Comparison of ENCODE assay signal across 5 fruit fly cellular contexts in the genomic region with DNA sequence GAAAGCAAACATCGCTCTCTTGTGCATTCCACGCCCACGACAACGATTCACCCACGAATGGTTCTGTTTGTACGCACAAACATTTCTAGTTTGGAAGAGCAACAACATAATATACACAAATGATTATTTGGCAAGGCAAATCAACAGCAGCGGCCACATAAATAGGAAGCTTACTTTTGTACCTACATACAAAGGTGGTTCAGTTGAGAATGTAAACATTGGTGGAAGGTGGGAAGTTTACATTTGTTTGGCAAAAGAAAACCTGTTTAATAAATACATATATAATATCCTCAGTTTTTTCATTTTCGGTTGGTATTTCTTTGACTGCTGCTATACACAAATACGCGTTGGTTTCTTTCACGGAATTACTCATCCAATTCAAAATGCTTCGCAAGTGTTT.
TF ChIP-seq lines count a peak whose summit lies in the region.

No protein-coding gene starts in this region.

- peak; percentile 54 for TF ChIP-seq CTCF in whole organism, embryonic (GFP tag; optimal IDR thresholded peaks at IDR 0.05; lab: Kevin White, UChicago)

TF ChIP-seq in whole organism, adult, 20 proteins besides CTCF, POLR2A, EP300 and RAD21 (continues in another document):
- no peak for TF ChIP-seq ovo (GFP tag; optimal IDR thresholded peaks at IDR 0.05; lab: Kevin White, UChicago)
- peak; percentile 52 for TF ChIP-seq CG7101 (tag; optimal IDR thresholded peaks at IDR 0.05; lab: Kevin White, UChicago)
- TF ChIP-seq cic (GFP tag; optimal IDR thresholded peaks at IDR 0.05; lab: Kevin White, UChicago) = no peak
- TF ChIP-seq tj (GFP tag; optimal IDR thresholded peaks at IDR 0.05; lab: Kevin White, UChicago) = no peak
- no peak for TF ChIP-seq Crg-1 (GFP tag; optimal IDR thresholded peaks at IDR 0.05; lab: Kevin White, UChicago)
- TF ChIP-seq pad (GFP tag; optimal IDR thresholded peaks at IDR 0.05; lab: Kevin White, UChicago) = no peak
- no peak for TF ChIP-seq CG1620 (GFP tag; optimal IDR thresholded peaks at IDR 0.05; lab: Kevin White, UChicago)
- no peak for TF ChIP-seq CG33017 (tag; optimal IDR thresholded peaks at IDR 0.05; lab: Kevin White, UChicago)
- no peak for TF ChIP-seq Hr96 (GFP tag; optimal IDR thresholded peaks at IDR 0.05; lab: Kevin White, UChicago)
- peak; percentile 53 for TF ChIP-seq CG14711 (tag; optimal IDR thresholded peaks at IDR 0.05; lab: Kevin White, UChicago)
- no peak for TF ChIP-seq CG7045 (GFP tag; optimal IDR thresholded peaks at IDR 0.05; lab: Kevin White, UChicago)
- TF ChIP-seq toe (GFP tag; optimal IDR thresholded peaks at IDR 0.05; lab: Kevin White, UChicago) = no peak
- TF ChIP-seq CG12768 (GFP tag; optimal IDR thresholded peaks at IDR 0.05; lab: Kevin White, UChicago) = no peak
- no peak for TF ChIP-seq CG5204 (GFP tag; optimal IDR thresholded peaks at IDR 0.05; lab: Kevin White, UChicago)
- TF ChIP-seq cnc (optimal IDR thresholded peaks at IDR 0.05; lab: Kevin White, UChicago) = no peak
- TF ChIP-seq bab1 (GFP tag; optimal IDR thresholded peaks at IDR 0.05; lab: Kevin White, UChicago) = peak; percentile 76
- no peak for TF ChIP-seq Clk (GFP tag; optimal IDR thresholded peaks at IDR 0.05; lab: Kevin White, UChicago)
- peak; percentile 79 for TF ChIP-seq kay (GFP tag; lab: Kevin White, UChicago; ENCODE audit: borderline replicate concordance)

TF ChIP-seq in whole organism, embryonic, 481 proteins besides CTCF, POLR2A, EP300 and RAD21 (continues in another document):
- peak; percentile 69 for TF ChIP-seq CG5180 (GFP tag; optimal IDR thresholded peaks at IDR 0.05; lab: Kevin White, UChicago)
- no peak for TF ChIP-seq Lpt (GFP tag; optimal IDR thresholded peaks at IDR 0.05; lab: Kevin White, UChicago)
- TF ChIP-seq H2.0 (GFP tag; IDR thresholded peaks at IDR 0.05; lab: Robert Waterston, UW) = no peak
- peak; percentile 49 for TF ChIP-seq CG4282 (GFP tag; optimal IDR thresholded peaks at IDR 0.05; lab: Kevin White, UChicago)
- peak; percentile 70 for TF ChIP-seq CG10462 (GFP tag; optimal IDR thresholded peaks at IDR 0.05; lab: Kevin White, UChicago)
- TF ChIP-seq Nf-YC (tag; optimal IDR thresholded peaks at IDR 0.05; lab: Kevin White, UChicago) = peak; percentile 27
- TF ChIP-seq CG4360 (GFP tag; IDR thresholded peaks at IDR 0.05; lab: Robert Waterston, UW) = no peak
- no peak for TF ChIP-seq ttk (GFP tag; IDR thresholded peaks at IDR 0.05; lab: Robert Waterston, UW)
- peak; percentile 95 for TF ChIP-seq Ets65A (GFP tag; lab: Kevin White, UChicago)
- no peak for TF ChIP-seq CG11085 (GFP tag; IDR thresholded peaks at IDR 0.05; lab: Robert Waterston, UW)
- TF ChIP-seq Fer3 (tag; optimal IDR thresholded peaks at IDR 0.05; lab: Kevin White, UChicago) = peak; percentile 92
- TF ChIP-seq CG10543 (GFP tag; optimal IDR thresholded peaks at IDR 0.05; lab: Kevin White, UChicago) = peak; percentile 42
- TF ChIP-seq Atf3 (GFP tag; optimal IDR thresholded peaks at IDR 0.05; lab: Kevin White, UChicago) = peak; percentile 59
- TF ChIP-seq CG12155 (GFP tag; optimal IDR thresholded peaks at IDR 0.05; lab: Kevin White, UChicago) = peak; percentile 77
- peak; percentile 79 for TF ChIP-seq D19B (GFP tag; optimal IDR thresholded peaks at IDR 0.05; lab: Kevin White, UChicago)
- TF ChIP-seq tap (tag; optimal IDR thresholded peaks at IDR 0.05; lab: Kevin White, UChicago) = peak; percentile 92
- no peak for TF ChIP-seq ham (GFP tag; IDR thresholded peaks at IDR 0.05; lab: Robert Waterston, UW)
- peak; percentile 93 for TF ChIP-seq CG15269 (tag; optimal IDR thresholded peaks at IDR 0.05; lab: Kevin White, UChicago)

TF ChIP-seq in whole organism, prepupa, 60 proteins besides CTCF, POLR2A, EP300 and RAD21 (continues in another document):
- peak; percentile 41 for TF ChIP-seq CG10669 (GFP tag; optimal IDR thresholded peaks at IDR 0.05; lab: Kevin White, UChicago)
- peak; percentile 38 for TF ChIP-seq cyc (GFP tag; optimal IDR thresholded peaks at IDR 0.05; lab: Kevin White, UChicago)
- peak; percentile 41 for TF ChIP-seq Eip75B (GFP tag; optimal IDR thresholded peaks at IDR 0.05; lab: Kevin White, UChicago)
- TF ChIP-seq CG6854 (GFP tag; optimal IDR thresholded peaks at IDR 0.05; lab: Kevin White, UChicago) = no peak
- no peak for TF ChIP-seq CG8119 (GFP tag; IDR thresholded peaks at IDR 0.05; lab: Robert Waterston, UW)
- peak; percentile 82 for TF ChIP-seq Eip78C (GFP tag; lab: Kevin White, UChicago)
- TF ChIP-seq Smox (GFP tag; optimal IDR thresholded peaks at IDR 0.05; lab: Kevin White, UChicago) = no peak
- peak; percentile 48 for TF ChIP-seq Sox102F (GFP tag; optimal IDR thresholded peaks at IDR 0.05; lab: Kevin White, UChicago)
- peak; percentile 78 for TF ChIP-seq CG32006 (GFP tag; optimal IDR thresholded peaks at IDR 0.05; lab: Kevin White, UChicago)
- TF ChIP-seq OdsH (GFP tag; optimal IDR thresholded peaks at IDR 0.05; lab: Kevin White, UChicago) = peak; percentile 73
- TF ChIP-seq Sox14 (GFP tag; optimal IDR thresholded peaks at IDR 0.05; lab: Kevin White, UChicago) = peak; percentile 59
- TF ChIP-seq ss (GFP tag; optimal IDR thresholded peaks at IDR 0.05; lab: Kevin White, UChicago) = no peak
- TF ChIP-seq svp (GFP tag; lab: Kevin White, UChicago) = peak; percentile 73
- no peak for TF ChIP-seq CG6808 (GFP tag; optimal IDR thresholded peaks at IDR 0.05; lab: Kevin White, UChicago)
- peak; percentile 64 for TF ChIP-seq esn (GFP tag; optimal IDR thresholded peaks at IDR 0.05; lab: Kevin White, UChicago)
- TF ChIP-seq fd59A (GFP tag; optimal IDR thresholded peaks at IDR 0.05; lab: Kevin White, UChicago) = no peak
- no peak for TF ChIP-seq CG15336 (GFP tag; IDR thresholded peaks at IDR 0.05; lab: Robert Waterston, UW)
- peak; percentile 51 for TF ChIP-seq CG10631 (GFP tag; optimal IDR thresholded peaks at IDR 0.05; lab: Kevin White, UChicago)
- peak; percentile 80 for TF ChIP-seq CG6276 (GFP tag; optimal IDR thresholded peaks at IDR 0.05; lab: Kevin White, UChicago)

TF ChIP-seq in whole organism, pupa, 21 proteins besides CTCF, POLR2A, EP300 and RAD21:
- TF ChIP-seq EcR (GFP tag; optimal IDR thresholded peaks at IDR 0.05; lab: Kevin White, UChicago) (no peak), CG8159 (tag; optimal IDR thresholded peaks at IDR 0.05; lab: Kevin White, UChicago) (peak; percentile 33), CG9948 (tag; optimal IDR thresholded peaks at IDR 0.05; lab: Kevin White, UChicago) (peak; percentile 30), CG10348 (GFP tag; IDR thresholded peaks at IDR 0.05; lab: Robert Waterston, UW) (no peak), CG17806 (tag; optimal IDR thresholded peaks at IDR 0.05; lab: Kevin White, UChicago) (peak; percentile 38), CG12605 (GFP tag; IDR thresholded peaks at IDR 0.05; lab: Robert Waterston, UW) (no peak), CG8301 (tag; optimal IDR thresholded peaks at IDR 0.05; lab: Kevin White, UChicago) (peak; percentile 71), Pif1B (GFP tag; optimal IDR thresholded peaks at IDR 0.05; lab: Kevin White, UChicago) (peak; percentile 37), Ets98B (GFP tag; IDR thresholded peaks at IDR 0.05; lab: Robert Waterston, UW) (no peak), Snoo (tag; optimal IDR thresholded peaks at IDR 0.05; lab: Kevin White, UChicago) (peak; percentile 27), gl (tag; optimal IDR thresholded peaks at IDR 0.05; lab: Kevin White, UChicago) (no peak), D1 (tag; optimal IDR thresholded peaks at IDR 0.05; lab: Kevin White, UChicago) (no peak), CG13204 (GFP tag; optimal IDR thresholded peaks at IDR 0.05; lab: Kevin White, UChicago) (no peak), CG15710 (tag; optimal IDR thresholded peaks at IDR 0.05; lab: Kevin White, UChicago) (peak; percentile 12), CG14655 (GFP tag; optimal IDR thresholded peaks at IDR 0.05; lab: Kevin White, UChicago) (peak; percentile 67), CG32121 (GFP tag; IDR thresholded peaks at IDR 0.05; lab: Robert Waterston, UW) (no peak), Pif1A (GFP tag; optimal IDR thresholded peaks at IDR 0.05; lab: Kevin White, UChicago) (no peak), CG34367 (tag; optimal IDR thresholded peaks at IDR 0.05; lab: Kevin White, UChicago) (peak; percentile 7), fd96Ca (GFP tag; IDR thresholded peaks at IDR 0.05; lab: Robert Waterston, UW) (no peak), CG4496 (GFP tag; IDR thresholded peaks at IDR 0.05; lab: Robert Waterston, UW) (no peak), rn (GFP tag; IDR thresholded peaks at IDR 0.05; lab: Robert Waterston, UW) (no peak)

TF ChIP-seq in whole organism, wandering third instar larva, 38 proteins besides CTCF, POLR2A, EP300 and RAD21 (continues in another document):
- TF ChIP-seq dmrt93B (GFP tag; optimal IDR thresholded peaks at IDR 0.05; lab: Kevin White, UChicago) = no peak
- peak; percentile 32 for TF ChIP-seq psq (GFP tag; optimal IDR thresholded peaks at IDR 0.05; lab: Kevin White, UChicago)
- no peak for TF ChIP-seq CG32264 (GFP tag; optimal IDR thresholded peaks at IDR 0.05; lab: Kevin White, UChicago)
- peak; percentile 23 for TF ChIP-seq fru (GFP tag; optimal IDR thresholded peaks at IDR 0.05; lab: Kevin White, UChicago)
- TF ChIP-seq GATAd (GFP tag; optimal IDR thresholded peaks at IDR 0.05; lab: Kevin White, UChicago) = peak; percentile 16
- no peak for TF ChIP-seq brk (GFP tag; optimal IDR thresholded peaks at IDR 0.05; lab: Kevin White, UChicago)
- TF ChIP-seq h (GFP tag; optimal IDR thresholded peaks at IDR 0.05; lab: Kevin White, UChicago) = peak; percentile 74
- TF ChIP-seq dsf (GFP tag; optimal IDR thresholded peaks at IDR 0.05; lab: Kevin White, UChicago; ENCODE audit: borderline replicate concordance) = peak; percentile 39
- TF ChIP-seq sage (GFP tag; optimal IDR thresholded peaks at IDR 0.05; lab: Kevin White, UChicago) = no peak
- no peak for TF ChIP-seq lola (GFP tag; optimal IDR thresholded peaks at IDR 0.05; lab: Kevin White, UChicago)
- TF ChIP-seq Rel (GFP tag; optimal IDR thresholded peaks at IDR 0.05; lab: Kevin White, UChicago) = peak; percentile 36
- TF ChIP-seq Rel (tag; optimal IDR thresholded peaks at IDR 0.05; lab: Kevin White, UChicago) = no peak
- TF ChIP-seq br (GFP tag; optimal IDR thresholded peaks at IDR 0.05; lab: Kevin White, UChicago) = peak; percentile 37
- TF ChIP-seq Mio (GFP tag; optimal IDR thresholded peaks at IDR 0.05; lab: Kevin White, UChicago) = no peak
- TF ChIP-seq Abd-B (GFP tag; optimal IDR thresholded peaks at IDR 0.05; lab: Kevin White, UChicago) = no peak
- TF ChIP-seq HLH106 (tag; optimal IDR thresholded peaks at IDR 0.05; lab: Kevin White, UChicago) = peak; percentile 38
- peak; percentile 91 for TF ChIP-seq sv (GFP tag; optimal IDR thresholded peaks at IDR 0.05; lab: Kevin White, UChicago)
- TF ChIP-seq OdsH (GFP tag; optimal IDR thresholded peaks at IDR 0.05; lab: Kevin White, UChicago) = peak; percentile 58
- no peak for TF ChIP-seq dl (GFP tag; optimal IDR thresholded peaks at IDR 0.05; lab: Kevin White, UChicago; ENCODE audit: insufficient read depth in 1 of 2, partially characterized antibody in 2 of 2)
- peak in 1 of 2 experiments; percentile 65 for TF ChIP-seq foxo (GFP tag; optimal IDR thresholded peaks at IDR 0.05; lab: Kevin White, UChicago)
- peak; percentile 67 for TF ChIP-seq ey (GFP tag; optimal IDR thresholded peaks at IDR 0.05; lab: Kevin White, UChicago)
- peak; percentile 9 for TF ChIP-seq woc (GFP tag; optimal IDR thresholded peaks at IDR 0.05; lab: Kevin White, UChicago)
- peak; percentile 22 for TF ChIP-seq Sp1 (GFP tag; optimal IDR thresholded peaks at IDR 0.05; lab: Kevin White, UChicago)
